Worm (Caenorhabditis elegans) whole organism, L2 larva: ENCODE results near the gene str-144.

Source experiments
- C34F6.9 ChIP-seq: fragments of 150-350 bp; optimal IDR thresholded peaks from 2 replicates; lab custom pipeline; 2014; ENCODE audit warnings: missing biosample characterization, missing genetic modification characterization
- F13H6.1 ChIP-seq: sonication (generic microtip); optimal IDR thresholded peaks from 2 replicates; lab custom pipeline; 2016; ENCODE audit warnings: missing genetic modification characterization, missing compliant biosample characterization
- alr-1 ChIP-seq: fragments of 150-350 bp; optimal IDR thresholded peaks from 2 replicates; lab custom pipeline; 2014; ENCODE audit warnings: missing biosample characterization, missing genetic modification characterization
- aly-2 ChIP-seq: fragments of 150-350 bp; optimal IDR thresholded peaks from 2 replicates; lab custom pipeline; 2014; ENCODE audit warnings: missing biosample characterization, missing genetic modification characterization
- ama-1 ChIP-seq: fragments of 150-350 bp; optimal IDR thresholded peaks from 2 replicates; lab custom pipeline; 2018; ENCODE audit warnings: inconsistent platforms
- blmp-1 ChIP-seq: sonication (generic microtip); optimal IDR thresholded peaks from 2 replicates; lab custom pipeline; 2017; ENCODE audit warnings: missing genetic modification characterization, mild to moderate bottlenecking, missing compliant biosample characterization, antibody characterized with exemption, moderate library complexity; ENCODE audit not compliant: insufficient read depth
- ceh-16 ChIP-seq: fragments of 150-350 bp; optimal IDR thresholded peaks from 2 replicates; lab custom pipeline; 2014; ENCODE audit warnings: missing biosample characterization, missing genetic modification characterization
- dmd-4 ChIP-seq: sonication (generic microtip); optimal IDR thresholded peaks from 2 replicates; lab custom pipeline; 2017; ENCODE audit warnings: missing biosample characterization, missing genetic modification characterization
- egl-27 ChIP-seq: sonication (generic microtip); optimal IDR thresholded peaks from 3 replicates; lab custom pipeline; 2017; ENCODE audit warnings: missing biosample characterization, missing genetic modification reagents, missing genetic modification characterization
- elt-3 ChIP-seq: sonication (generic microtip); optimal IDR thresholded peaks from 2 replicates; lab custom pipeline; 2017; ENCODE audit warnings: missing biosample characterization, missing genetic modification characterization
- fos-1 ChIP-seq: fragments of 150-350 bp; optimal IDR thresholded peaks from 2 replicates; lab custom pipeline; 2014; ENCODE audit warnings: missing biosample characterization, missing genetic modification characterization
- gmeb-1 ChIP-seq: fragments of 150-350 bp; optimal IDR thresholded peaks from 2 replicates; lab custom pipeline; 2014; ENCODE audit warnings: missing biosample characterization, missing genetic modification characterization
- lin-11 ChIP-seq: fragments of 150-350 bp; sonication (generic microtip); optimal IDR thresholded peaks from 2 replicates; lab custom pipeline; 2014; ENCODE audit warnings: missing biosample characterization, missing genetic modification characterization, inconsistent platforms, mixed read lengths
- lin-13 ChIP-seq: fragments of 150-350 bp; optimal IDR thresholded peaks from 2 replicates; lab custom pipeline; 2014; ENCODE audit warnings: missing biosample characterization, missing genetic modification reagents, missing genetic modification characterization
- lin-39 ChIP-seq: fragments of 150-350 bp; optimal IDR thresholded peaks from 2 replicates; lab custom pipeline; 2014; ENCODE audit warnings: missing biosample characterization, missing genetic modification reagents, missing genetic modification characterization
- mab-5 ChIP-seq: fragments of 150-350 bp; optimal IDR thresholded peaks from 2 replicates; lab custom pipeline; 2014; ENCODE audit warnings: missing biosample characterization, missing genetic modification characterization
- mbf-1 ChIP-seq: sonication (generic microtip); optimal IDR thresholded peaks from 2 replicates; lab custom pipeline; 2017; ENCODE audit warnings: missing biosample characterization, missing genetic modification characterization
- mdl-1 ChIP-seq, 2 experiments: fragments of 150-350 bp in 1 of 2; sonication (generic microtip) in 1 of 2; optimal IDR thresholded peaks; 2 replicates each; lab custom pipeline; 2017; ENCODE audit warnings: missing biosample characterization in 2 of 2, missing genetic modification characterization in 2 of 2
- nhr-10 ChIP-seq: sonication (generic microtip); optimal IDR thresholded peaks from 2 replicates; lab custom pipeline; 2017; ENCODE audit warnings: missing biosample characterization, missing genetic modification characterization
- nhr-11 ChIP-seq: fragments of 150-350 bp; optimal IDR thresholded peaks from 2 replicates; lab custom pipeline; 2014; ENCODE audit warnings: missing biosample characterization, missing genetic modification characterization
- nhr-12 ChIP-seq: fragments of 150-350 bp; optimal IDR thresholded peaks from 2 replicates; lab custom pipeline; 2014; ENCODE audit warnings: missing biosample characterization, missing genetic modification characterization
- nhr-21 ChIP-seq: fragments of 150-350 bp; optimal IDR thresholded peaks from 2 replicates; lab custom pipeline; 2014; ENCODE audit warnings: missing biosample characterization, missing genetic modification characterization
- nhr-23 ChIP-seq: fragments of 150-350 bp; optimal IDR thresholded peaks from 2 replicates; lab custom pipeline; 2014; ENCODE audit warnings: missing biosample characterization, missing genetic modification reagents, missing genetic modification characterization
- nhr-25 ChIP-seq: fragments of 150-350 bp; sonication (generic microtip); optimal IDR thresholded peaks from 3 replicates; lab custom pipeline; 2014; ENCODE audit warnings: missing biosample characterization, missing genetic modification characterization
- nhr-6 ChIP-seq: fragments of 150-350 bp; optimal IDR thresholded peaks from 2 replicates; lab custom pipeline; 2014; ENCODE audit warnings: missing biosample characterization, missing genetic modification characterization
- peb-1 ChIP-seq: fragments of 150-350 bp; optimal IDR thresholded peaks from 2 replicates; lab custom pipeline; 2014; ENCODE audit warnings: missing biosample characterization, missing genetic modification characterization
- sem-4 ChIP-seq: fragments of 150-350 bp; optimal IDR thresholded peaks from 2 replicates; lab custom pipeline; 2014; ENCODE audit warnings: missing biosample characterization, missing genetic modification reagents, missing genetic modification characterization
- sma-3 ChIP-seq: sonication (generic microtip); optimal IDR thresholded peaks from 2 replicates; lab custom pipeline; 2016; ENCODE audit warnings: missing genetic modification reagents, missing genetic modification characterization, missing compliant biosample characterization
- sma-9 ChIP-seq, 2 experiments: fragments of 150-350 bp in 1 of 2; sonication (generic microtip) in 1 of 2; optimal IDR thresholded peaks; 2 replicates each; lab custom pipeline; 2014 to 2016; ENCODE audit warnings: missing genetic modification characterization in 2 of 2, mild to moderate bottlenecking in 1 of 2, missing biosample characterization in 1 of 2, missing compliant biosample characterization in 1 of 2, missing genetic modification reagents in 1 of 2, moderate library complexity in 1 of 2
- snpc-4 ChIP-seq: fragments of 150-350 bp; optimal IDR thresholded peaks from 2 replicates; lab custom pipeline; 2014; ENCODE audit warnings: missing biosample characterization, missing genetic modification characterization
- unc-39 ChIP-seq: fragments of 150-350 bp; optimal IDR thresholded peaks from 2 replicates; lab custom pipeline; 2014; ENCODE audit warnings: missing biosample characterization, missing genetic modification characterization
- unc-55 ChIP-seq: fragments of 150-350 bp; sonication (generic microtip); optimal IDR thresholded peaks from 3 replicates; lab custom pipeline; 2014; ENCODE audit warnings: missing biosample characterization, missing genetic modification reagents, missing genetic modification characterization
- unc-62 ChIP-seq: fragments of 150-350 bp; optimal IDR thresholded peaks from 2 replicates; lab custom pipeline; 2014; ENCODE audit warnings: missing biosample characterization, missing genetic modification reagents, missing genetic modification characterization
- zag-1 ChIP-seq: fragments of 150-350 bp; optimal IDR thresholded peaks from 2 replicates; lab custom pipeline; 2014; ENCODE audit warnings: missing biosample characterization, missing genetic modification characterization
- ztf-1 ChIP-seq: fragments of 200-800 bp; sonication (Bioruptor generic); conservative IDR thresholded peaks from 2 replicates; pipeline ENCODE4 v1.3.6; 2022; ENCODE audit warnings: missing genetic modification characterization, missing compliant biosample characterization

Gene str-144

DNA sequence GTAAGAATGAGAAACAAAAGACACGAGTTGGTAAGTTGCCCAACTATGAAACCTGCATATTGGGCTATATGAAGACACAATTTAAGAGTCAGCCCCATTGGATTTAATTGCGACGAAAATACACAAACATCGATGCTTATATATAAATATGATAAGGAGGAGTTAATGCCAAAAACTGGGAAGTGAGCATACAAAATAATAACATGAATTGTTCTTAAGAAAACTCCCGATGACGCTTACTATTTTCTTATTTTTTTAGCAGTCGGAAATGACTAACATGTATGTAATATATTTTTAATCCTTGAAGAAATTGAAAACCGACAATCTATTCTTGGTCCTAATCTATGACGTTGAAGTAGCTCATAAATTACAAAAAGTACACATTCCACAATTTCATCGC, at the start of gene str-144:
str-144 (minus strand) TSS at position 101 of the 400 bp plus-strand sequence.
- TF ChIP-seq zag-1: no peak

ce11 chrV:8120868-8121267, 48.9 kb upstream of the str-144 start, which contains the start of gene D1014.6:
TSS of gene D1014.6 (plus strand) at chrV:8121168.
- TF ChIP-seq nhr-11 (tag; lab: Kevin White, UChicago): no peak

ce11 chrV:8117964-8118363, 46.0 kb upstream of the str-144 start, which contains the start of gene D1014.7:
TSS of gene D1014.7 (plus strand) at chrV:8118264.
- no peak for TF ChIP-seq lin-39 (tag; lab: Kevin White, UChicago)
- TF ChIP-seq unc-39 (tag; lab: Kevin White, UChicago): no peak
- no peak for TF ChIP-seq aly-2
- TF ChIP-seq lin-11 (tag; lab: Kevin White, UChicago): no peak
- no peak for TF ChIP-seq peb-1 (tag; lab: Kevin White, UChicago)
- TF ChIP-seq ama-1 (lab: Kevin White, UChicago): no peak
- no peak for TF ChIP-seq nhr-6 (tag; lab: Kevin White, UChicago)
- no peak for TF ChIP-seq nhr-25
- no peak for TF ChIP-seq mbf-1 (tag; lab: Kevin White, UChicago)
- TF ChIP-seq nhr-10 (tag; lab: Kevin White, UChicago): no peak
- TF ChIP-seq C34F6.9: no peak
- TF ChIP-seq dmd-4 (tag; lab: Kevin White, UChicago): no peak
- no peak for TF ChIP-seq ceh-16 (tag; lab: Kevin White, UChicago)
- no peak for TF ChIP-seq mdl-1 (tag; optimal IDR thresholded peaks at IDR 0.05; lab: Kevin White, UChicago)
- no peak for TF ChIP-seq unc-55

DNA sequence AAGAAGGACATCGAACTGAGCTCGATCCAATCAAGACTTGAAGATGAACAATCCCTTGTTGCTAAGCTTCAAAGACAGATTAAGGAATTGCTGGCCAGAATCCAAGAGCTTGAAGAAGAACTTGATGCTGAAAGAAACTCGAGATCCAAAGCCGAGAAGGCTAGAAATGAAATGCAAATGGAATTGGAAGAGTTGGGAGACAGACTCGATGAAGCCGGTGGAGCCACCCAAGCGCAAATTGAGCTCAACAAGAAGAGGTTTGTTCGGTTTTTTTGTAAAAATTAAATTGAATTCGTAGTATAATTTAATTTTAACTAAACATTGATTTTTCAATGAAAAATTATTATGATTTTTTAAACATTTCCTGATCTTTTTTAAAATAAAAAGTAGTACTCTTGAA, 42.6 kb upstream of the str-144 start:
- TF ChIP-seq elt-3 (tag; lab: Kevin White, UChicago) (no peak), sma-3 (no peak), sem-4 (no peak), ama-1 (lab: Kevin White, UChicago) (no peak), gmeb-1 (tag; lab: Kevin White, UChicago) (no peak), aly-2 (no peak), nhr-23 (tag; lab: Kevin White, UChicago) (no peak), alr-1 (tag; lab: Kevin White, UChicago) (no peak), mab-5 (tag; lab: Kevin White, UChicago) (no peak), fos-1 (tag; lab: Kevin White, UChicago) (no peak), mdl-1 (tag; optimal IDR thresholded peaks at IDR 0.05; lab: Kevin White, UChicago) (no peak), lin-13 (GFP tag; lab: Kevin White, UChicago) (no peak), lin-11 (tag; lab: Kevin White, UChicago) (no peak)

ce11 chrV:8110816-8111215, 38.9 kb upstream of the str-144 start:
- TF ChIP-seq F13H6.1 (tag; lab: Kevin White, UChicago) (peak; percentile 11), ztf-1 (GFP tag; lab: Robert Waterston, UW) (no peak)

ce11 chrV:8108670-8109069, 36.7 kb upstream of the str-144 start, which contains the start of gene myo-5:
TSS of gene myo-5 (plus strand) at chrV:8108970.
- TF ChIP-seq ama-1 (lab: Kevin White, UChicago): no peak
- no peak for TF ChIP-seq nhr-12
- no peak for TF ChIP-seq egl-27
- TF ChIP-seq sma-9 (GFP tag; optimal IDR thresholded peaks at IDR 0.05; lab: Kevin White, UChicago): no peak
- no peak for TF ChIP-seq sma-9 (tag; optimal IDR thresholded peaks at IDR 0.05; lab: Kevin White, UChicago)
- no peak for TF ChIP-seq nhr-23 (tag; lab: Kevin White, UChicago)
- no peak for TF ChIP-seq lin-39 (tag; lab: Kevin White, UChicago)
- TF ChIP-seq mab-5 (tag; lab: Kevin White, UChicago): no peak
- TF ChIP-seq lin-11 (tag; lab: Kevin White, UChicago): no peak
- TF ChIP-seq ztf-1 (GFP tag; lab: Robert Waterston, UW): no peak
- TF ChIP-seq blmp-1 (tag; lab: Kevin White, UChicago): no peak
- no peak for TF ChIP-seq zag-1
- no peak for TF ChIP-seq unc-62
- TF ChIP-seq nhr-21 (tag; lab: Kevin White, UChicago): no peak
- TF ChIP-seq snpc-4 (tag; lab: Kevin White, UChicago): no peak
- TF ChIP-seq unc-55: no peak
- TF ChIP-seq alr-1 (tag; lab: Kevin White, UChicago): no peak
